Fruit fly (Drosophila melanogaster): ENCODE measurements around the gene CG12594.

dm6 chr3R:11778879-11779278 lies 57.3 kb downstream of the CG12594 start:
- TF ChIP-seq CG8478 (optimal IDR thresholded peaks at IDR 0.05): no peak
- no peak for TF ChIP-seq pan (optimal IDR thresholded peaks at IDR 0.05)
